Worm (Caenorhabditis elegans): Measurements from ENCODE around the gene Y54F10AR.2.

ce11 chrIII:2598491-2599065 is 27.2 kb upstream of the Y54F10AR.2 start:
- no peak for TF ChIP-seq ceh-83 (GFP tag; optimal IDR thresholded peaks at IDR 0.05)
- no peak for TF ChIP-seq nhr-76 (tag; optimal IDR thresholded peaks at IDR 0.05)
- TF ChIP-seq pha-4 (tag; optimal IDR thresholded peaks at IDR 0.05): no peak

All from whole organism, mixed stage, embryonic.